Worm (Caenorhabditis elegans) whole organism, L1 larva: Measurements from ENCODE around the gene try-13.

Experiments used
- C04F5.9 ChIP-seq: sonication (generic microtip); optimal IDR thresholded peaks from 2 replicates; lab custom pipeline; 2016; ENCODE audit warnings: missing genetic modification characterization, missing compliant biosample characterization
- C16A3.4 ChIP-seq: fragments of 150-350 bp; optimal IDR thresholded peaks from 2 replicates; lab custom pipeline; 2014; ENCODE audit warnings: missing biosample characterization, missing genetic modification characterization
- aha-1 ChIP-seq: fragments of 150-350 bp; optimal IDR thresholded peaks from 2 replicates; lab custom pipeline; 2014; ENCODE audit warnings: missing biosample characterization, missing genetic modification characterization
- alr-1 ChIP-seq: fragments of 200-800 bp; sonication (Bioruptor generic); optimal IDR thresholded peaks from 2 replicates; lab custom pipeline; 2018; ENCODE audit warnings: borderline replicate concordance, mild to moderate bottlenecking, missing genetic modification characterization, missing compliant biosample characterization
- aly-2 ChIP-seq: fragments of 150-350 bp; optimal IDR thresholded peaks from 2 replicates; lab custom pipeline; 2014; ENCODE audit warnings: missing biosample characterization, missing genetic modification characterization
- ama-1 ChIP-seq: fragments of 150-350 bp; optimal IDR thresholded peaks from 2 replicates; lab custom pipeline; 2014
- blmp-1 ChIP-seq: fragments of 150-350 bp; optimal IDR thresholded peaks from 2 replicates; lab custom pipeline; 2014; ENCODE audit warnings: missing biosample characterization, missing genetic modification characterization
- ceh-8 ChIP-seq: fragments of 200-800 bp; sonication (Bioruptor generic); optimal IDR thresholded peaks from 2 replicates; lab custom pipeline; 2018; ENCODE audit warnings: mild to moderate bottlenecking, missing genetic modification characterization, moderate library complexity, missing compliant biosample characterization
- ceh-82 ChIP-seq, 3 experiments: fragments of 150-350 bp in 1 of 3; sonication (generic microtip) in 2 of 3; optimal IDR thresholded peaks; 2 replicates each; lab custom pipeline; 2014 to 2017; ENCODE audit warnings: missing biosample characterization in 3 of 3, missing genetic modification characterization in 3 of 3
- ces-1 ChIP-seq: fragments of 150-350 bp; optimal IDR thresholded peaks from 2 replicates; lab custom pipeline; 2014; ENCODE audit warnings: missing biosample characterization, missing genetic modification reagents, missing genetic modification characterization
- dsc-1 ChIP-seq: sonication (generic microtip); optimal IDR thresholded peaks from 2 replicates; lab custom pipeline; 2016; ENCODE audit warnings: mild to moderate bottlenecking, missing genetic modification characterization, missing compliant biosample characterization
- efl-1 ChIP-seq, 4 experiments: fragments of 150-350 bp; optimal IDR thresholded peaks in 3 of 4; peaks in 1 of 4; 1 replicate in 1 of 4; 2 replicates in 3 of 4; lab custom pipeline; 2014; ENCODE audit warnings: missing biosample characterization in 2 of 4, missing genetic modification characterization in 2 of 4, missing genetic modification reagents in 2 of 4
- egl-27 ChIP-seq, 2 experiments: fragments of 150-350 bp in 1 of 2; sonication (generic microtip); optimal IDR thresholded peaks; 3 replicates each; lab custom pipeline; 2017 to 2018; ENCODE audit warnings: missing biosample characterization in 2 of 2, missing genetic modification characterization in 2 of 2, missing genetic modification reagents in 2 of 2
- elt-2 ChIP-seq: sonication (generic microtip); optimal IDR thresholded peaks from 2 replicates; lab custom pipeline; 2016; ENCODE audit warnings: missing genetic modification characterization, mild to moderate bottlenecking, inconsistent platforms, missing compliant biosample characterization, missing genetic modification reagents
- elt-3 ChIP-seq, 6 experiments: fragments of 150-350 bp in 1 of 6; sonication (generic microtip); optimal IDR thresholded peaks; 2 replicates each; lab custom pipeline; 2017 to 2018; ENCODE audit warnings: missing biosample characterization in 6 of 6, missing genetic modification characterization in 6 of 6, inconsistent platforms in 1 of 6
- fkh-10 ChIP-seq: sonication (generic microtip); optimal IDR thresholded peaks from 2 replicates; lab custom pipeline; 2017; ENCODE audit warnings: missing biosample characterization, missing genetic modification reagents, missing genetic modification characterization
- fkh-8 ChIP-seq: sonication (generic microtip); optimal IDR thresholded peaks from 2 replicates; lab custom pipeline; 2016; ENCODE audit warnings: mild to moderate bottlenecking, missing genetic modification characterization, missing compliant biosample characterization
- grh-1 ChIP-seq: fragments of 200-800 bp; sonication (Bioruptor generic); IDR thresholded peaks from 2 replicates; pipeline ENCODE4 v1.3.6; 2022; ENCODE audit warnings: missing genetic modification reagents, missing genetic modification characterization, missing compliant biosample characterization
- hlh-17 ChIP-seq: fragments of 200-800 bp; sonication (Bioruptor generic); optimal IDR thresholded peaks from 2 replicates; lab custom pipeline; 2018; ENCODE audit warnings: missing genetic modification characterization, mild to moderate bottlenecking, missing compliant biosample characterization, moderate library complexity, borderline replicate concordance
- hlh-4 ChIP-seq: sonication (generic microtip); optimal IDR thresholded peaks from 2 replicates; lab custom pipeline; 2016; ENCODE audit warnings: mild to moderate bottlenecking, missing genetic modification characterization, missing compliant biosample characterization
- jun-1 ChIP-seq: fragments of 150-350 bp; optimal IDR thresholded peaks from 2 replicates; lab custom pipeline; 2014; ENCODE audit warnings: missing biosample characterization, missing genetic modification reagents, missing genetic modification characterization
- lin-13 ChIP-seq: fragments of 150-350 bp; optimal IDR thresholded peaks from 2 replicates; lab custom pipeline; 2014; ENCODE audit warnings: missing biosample characterization, missing genetic modification reagents, missing genetic modification characterization
- lin-14 ChIP-seq: fragments of 200-800 bp; sonication (Bioruptor generic); optimal IDR thresholded peaks from 2 replicates; lab custom pipeline; 2018; ENCODE audit warnings: mild to moderate bottlenecking, missing genetic modification characterization, moderate library complexity, missing compliant biosample characterization
- lin-15B ChIP-seq: fragments of 150-350 bp; sonication (generic microtip); optimal IDR thresholded peaks from 3 replicates; lab custom pipeline; 2014; ENCODE audit warnings: missing biosample characterization, missing genetic modification characterization
- lir-3 ChIP-seq: sonication (generic microtip); optimal IDR thresholded peaks from 2 replicates; lab custom pipeline; 2016; ENCODE audit warnings: mild to moderate bottlenecking, missing genetic modification characterization, moderate library complexity, missing compliant biosample characterization; ENCODE audit not compliant: poor library complexity
- mab-9 ChIP-seq: fragments of 200-800 bp; sonication (Bioruptor generic); IDR thresholded peaks from 2 replicates; pipeline ENCODE4 v1.3.6; 2022; ENCODE audit warnings: missing genetic modification reagents, missing genetic modification characterization, missing compliant biosample characterization
- mdl-1 ChIP-seq, 2 experiments: fragments of 150-350 bp; optimal IDR thresholded peaks; 2 replicates each; lab custom pipeline; 2014 to 2017; ENCODE audit warnings: missing biosample characterization in 2 of 2, missing genetic modification characterization in 2 of 2, inconsistent platforms in 1 of 2
- mef-2 ChIP-seq: fragments of 150-350 bp; optimal IDR thresholded peaks from 2 replicates; lab custom pipeline; 2014; ENCODE audit warnings: missing biosample characterization, missing genetic modification characterization
- nhr-11 ChIP-seq: fragments of 150-350 bp; optimal IDR thresholded peaks from 2 replicates; lab custom pipeline; 2014; ENCODE audit warnings: missing biosample characterization, missing genetic modification characterization
- nhr-19 ChIP-seq: fragments of 200-800 bp; sonication (Bioruptor generic); conservative IDR thresholded peaks from 2 replicates; pipeline ENCODE4 v1.3.6; 2022; ENCODE audit warnings: missing genetic modification characterization, missing compliant biosample characterization
- nhr-47 ChIP-seq: sonication (generic microtip); optimal IDR thresholded peaks from 2 replicates; lab custom pipeline; 2016; ENCODE audit warnings: mild to moderate bottlenecking, missing genetic modification characterization, moderate library complexity, missing compliant biosample characterization
- nhr-71 ChIP-seq: sonication (generic microtip); optimal IDR thresholded peaks from 2 replicates; lab custom pipeline; 2016; ENCODE audit warnings: mild to moderate bottlenecking, missing genetic modification characterization, moderate library complexity, missing compliant biosample characterization
- nhr-76 ChIP-seq: sonication (generic microtip); optimal IDR thresholded peaks from 2 replicates; lab custom pipeline; 2017; ENCODE audit warnings: missing biosample characterization, missing genetic modification characterization
- nhr-90 ChIP-seq: sonication (generic microtip); optimal IDR thresholded peaks from 2 replicates; lab custom pipeline; 2016; ENCODE audit warnings: mild to moderate bottlenecking, missing genetic modification characterization, missing compliant biosample characterization; ENCODE audit not compliant: poor library complexity
- pqm-1 ChIP-seq: sonication (generic microtip); optimal IDR thresholded peaks from 3 replicates; lab custom pipeline; 2017; ENCODE audit warnings: missing biosample characterization, missing genetic modification characterization
- skn-1 ChIP-seq: fragments of 150-350 bp; optimal IDR thresholded peaks from 2 replicates; lab custom pipeline; 2014; ENCODE audit warnings: missing biosample characterization, missing genetic modification characterization
- snpc-4 ChIP-seq: fragments of 150-350 bp; optimal IDR thresholded peaks from 2 replicates; lab custom pipeline; 2014; ENCODE audit warnings: missing biosample characterization, missing genetic modification characterization
- snu-23 ChIP-seq: sonication (generic microtip); optimal IDR thresholded peaks from 2 replicates; lab custom pipeline; 2016; ENCODE audit warnings: missing genetic modification characterization, missing compliant biosample characterization
- sox-4 ChIP-seq: sonication (generic microtip); optimal IDR thresholded peaks from 2 replicates; lab custom pipeline; 2016; ENCODE audit warnings: missing genetic modification characterization, missing compliant biosample characterization
- sptf-1 ChIP-seq: fragments of 150-350 bp; optimal IDR thresholded peaks from 2 replicates; lab custom pipeline; 2014; ENCODE audit warnings: missing biosample characterization, missing genetic modification characterization
- sup-37 ChIP-seq: fragments of 200-800 bp; sonication (Bioruptor generic); optimal IDR thresholded peaks from 2 replicates; lab custom pipeline; 2018; ENCODE audit warnings: mild to moderate bottlenecking, missing genetic modification characterization, missing compliant biosample characterization
- tlp-1 ChIP-seq: fragments of 150-350 bp; optimal IDR thresholded peaks from 2 replicates; lab custom pipeline; 2014; ENCODE audit warnings: missing biosample characterization, missing genetic modification characterization
- unc-130 ChIP-seq: fragments of 150-350 bp; optimal IDR thresholded peaks from 2 replicates; lab custom pipeline; 2017; ENCODE audit warnings: missing biosample characterization, missing genetic modification characterization, inconsistent platforms
- unc-30 ChIP-seq: sonication (generic microtip); optimal IDR thresholded peaks from 2 replicates; lab custom pipeline; 2017; ENCODE audit warnings: missing biosample characterization, missing genetic modification characterization
- unc-62 ChIP-seq: fragments of 150-350 bp; optimal IDR thresholded peaks from 2 replicates; lab custom pipeline; 2014; ENCODE audit warnings: missing biosample characterization, missing genetic modification reagents, missing genetic modification characterization
- vab-15 ChIP-seq: sonication (generic microtip); optimal IDR thresholded peaks from 2 replicates; lab custom pipeline; 2017; ENCODE audit warnings: missing genotype, mild to moderate bottlenecking, missing genetic modification characterization, missing compliant biosample characterization
- xbp-1 ChIP-seq: sonication (generic microtip); optimal IDR thresholded peaks from 2 replicates; lab custom pipeline; 2016; ENCODE audit warnings: missing genetic modification characterization, missing compliant biosample characterization
- zag-1 ChIP-seq: fragments of 150-350 bp; optimal IDR thresholded peaks from 2 replicates; lab custom pipeline; 2014; ENCODE audit warnings: missing biosample characterization, missing genetic modification characterization
- zip-4 ChIP-seq: fragments of 200-800 bp; sonication (Bioruptor generic); optimal IDR thresholded peaks from 2 replicates; lab custom pipeline; 2018; ENCODE audit warnings: mild to moderate bottlenecking, missing genetic modification characterization, moderate library complexity, missing compliant biosample characterization
- ztf-4 ChIP-seq: fragments of 150-350 bp; optimal IDR thresholded peaks from 2 replicates; lab custom pipeline; 2014; ENCODE audit warnings: missing biosample characterization, missing genetic modification characterization

The try-13 gene

DNA sequence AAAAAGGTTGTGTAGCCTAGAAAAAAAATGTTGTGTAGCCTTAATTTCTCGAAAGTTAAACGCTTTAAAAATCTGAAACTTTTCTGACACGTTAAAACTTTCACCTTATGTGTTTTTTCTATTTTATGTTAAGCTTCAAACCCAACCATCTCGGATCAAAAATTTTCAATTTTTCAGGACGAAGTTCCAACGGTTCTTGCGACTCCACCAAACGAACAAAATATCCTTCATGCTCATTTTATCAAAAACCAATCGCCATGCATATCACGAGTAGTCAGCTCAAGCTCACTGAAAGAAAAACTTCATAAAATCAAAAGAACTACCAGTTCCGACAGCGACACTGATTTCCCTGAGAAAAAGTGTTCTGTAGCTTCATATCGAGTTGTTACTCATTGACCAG lies 3.4 kb upstream of the try-13 start:
- no peak for TF ChIP-seq sptf-1 (tag; lab: Kevin White, UChicago)
- TF ChIP-seq aly-2: no peak
- TF ChIP-seq zag-1 (tag; lab: Kevin White, UChicago): no peak
- no peak for TF ChIP-seq elt-3 (tag; optimal IDR thresholded peaks at IDR 0.05; lab: Kevin White, UChicago)
- TF ChIP-seq nhr-47 (tag; lab: Kevin White, UChicago): no peak
- TF ChIP-seq vab-15 (tag; lab: Kevin White, UChicago): no peak
- no peak for TF ChIP-seq nhr-76
- TF ChIP-seq xbp-1 (tag; lab: Kevin White, UChicago): no peak
- TF ChIP-seq hlh-17 (GFP tag; lab: Kevin White, UChicago): no peak
- TF ChIP-seq mdl-1 (tag; optimal IDR thresholded peaks at IDR 0.05; lab: Kevin White, UChicago): no peak
- TF ChIP-seq dsc-1 (tag; lab: Kevin White, UChicago): no peak
- no peak for TF ChIP-seq ceh-8 (GFP tag; lab: Kevin White, UChicago)
- no peak for TF ChIP-seq egl-27 (tag; optimal IDR thresholded peaks at IDR 0.05; lab: Kevin White, UChicago)

- TF ChIP-seq snpc-4 (no peak), elt-2 (tag; lab: Kevin White, UChicago) (no peak), skn-1 (tag; lab: Kevin White, UChicago) (peak; percentile 54), nhr-76 (no peak), mab-9 (GFP tag; lab: Robert Waterston, UW) (no peak), ceh-82 (tag; optimal IDR thresholded peaks at IDR 0.05; lab: Kevin White, UChicago) (no peak), sup-37 (no peak), unc-62 (no peak), aly-2 (no peak), fkh-10 (GFP tag; lab: Kevin White, UChicago) (no peak), ama-1 (lab: Kevin White, UChicago) (peak; percentile 87), zip-4 (GFP tag; lab: Kevin White, UChicago) (no peak), nhr-71 (tag; lab: Kevin White, UChicago) (peak; percentile 80), snu-23 (peak; percentile 74), mef-2 (tag; lab: Kevin White, UChicago) (no peak), tlp-1 (no peak), lin-14 (GFP tag; lab: Kevin White, UChicago) (peak; percentile 71), ztf-4 (peak; percentile 67), nhr-90 (tag; lab: Kevin White, UChicago) (peak; percentile 77), aha-1 (tag; lab: Kevin White, UChicago) (no peak), fkh-8 (tag; lab: Kevin White, UChicago) (no peak), ceh-8 (GFP tag; lab: Kevin White, UChicago) (no peak), unc-130 (peak; percentile 72), C04F5.9 (tag; lab: Kevin White, UChicago) (no peak), vab-15 (tag; lab: Kevin White, UChicago) (peak; percentile 21), lir-3 (no peak), lin-15B (no peak), blmp-1 (tag; lab: Kevin White, UChicago) (peak; percentile 94), efl-1 (optimal IDR thresholded peaks at IDR 0.05; lab: Kevin White, UChicago) (peak in 1 of 2 experiments; percentile 14), efl-1 (GFP tag; optimal IDR thresholded peaks at IDR 0.05 in 1 of 2; lab: Kevin White, UChicago) (peak in 1 of 2 experiments; percentile 1), mdl-1 (tag; optimal IDR thresholded peaks at IDR 0.05; lab: Kevin White, UChicago) (peak in 1 of 2 experiments; percentile 79), dsc-1 (tag; lab: Kevin White, UChicago) (no peak), unc-30 (no peak), ces-1 (GFP tag; lab: Kevin White, UChicago) (no peak), alr-1 (tag; lab: Kevin White, UChicago) (no peak), nhr-19 (peak; percentile 79), hlh-4 (tag; lab: Kevin White, UChicago) (no peak), nhr-11 (no peak), lin-13 (GFP tag; lab: Kevin White, UChicago) (no peak), jun-1 (tag; lab: Kevin White, UChicago) (no peak), pqm-1 (tag; lab: Kevin White, UChicago) (no peak), C16A3.4 (peak; percentile 32), grh-1 (GFP tag; lab: Robert Waterston, UW) (peak; percentile 64), sox-4 (no peak)
Measured at ce11 chrV:7436911-7437310, 3.0 kb upstream of the try-13 start.
